Worm (Caenorhabditis elegans): Measurements from ENCODE around the gene nlp-16.
A peak's percentile ranks its signal among the peaks of the same experiment; 100 is the strongest.

The nlp-16 gene

ce11 chrIV:6275671-6276209 is 16.1 kb upstream of the nlp-16 start, which contains the start of the genes aat-4 and T13A10.1:
TSS of gene aat-4 (minus strand) at chrIV:6275721.
TSS of gene T13A10.1 (plus strand) at chrIV:6276081.
- TF ChIP-seq crh-2 (tag; optimal IDR thresholded peaks at IDR 0.05) (no peak), unc-39 (tag; optimal IDR thresholded peaks at IDR 0.05) (no peak), elt-3 (tag; optimal IDR thresholded peaks at IDR 0.05) (no peak), fos-1 (tag; optimal IDR thresholded peaks at IDR 0.05) (peak; percentile 94), alr-1 (tag; optimal IDR thresholded peaks at IDR 0.05) (no peak), nhr-129 (tag; optimal IDR thresholded peaks at IDR 0.05) (no peak), gmeb-1 (tag; optimal IDR thresholded peaks at IDR 0.05) (peak; percentile 24), lsy-2 (tag; optimal IDR thresholded peaks at IDR 0.05) (no peak), mdl-1 (tag; optimal IDR thresholded peaks at IDR 0.05) (no peak)

- TF ChIP-seq zag-1 (tag; optimal IDR thresholded peaks at IDR 0.05) (no peak), ceh-82 (tag; optimal IDR thresholded peaks at IDR 0.05) (no peak), crh-2 (tag; optimal IDR thresholded peaks at IDR 0.05) (no peak), alr-1 (tag; optimal IDR thresholded peaks at IDR 0.05) (no peak), gmeb-1 (tag; optimal IDR thresholded peaks at IDR 0.05) (no peak), peb-1 (tag; optimal IDR thresholded peaks at IDR 0.05) (no peak), ama-1 (optimal IDR thresholded peaks at IDR 0.05) (no peak)
These were observed 12.3 kb upstream of the nlp-16 start, which contains the start of gene srv-31 for ce11 chrIV:6271923-6272322. TSS of gene srv-31 (minus strand) at chrIV:6272023.

- TF ChIP-seq ama-1 (optimal IDR thresholded peaks at IDR 0.05) (no peak), nhr-25 (tag; optimal IDR thresholded peaks at IDR 0.05) (no peak), skn-1 (tag; optimal IDR thresholded peaks at IDR 0.05) (no peak), egl-27 (tag; optimal IDR thresholded peaks at IDR 0.05) (no peak), sem-4 (tag; optimal IDR thresholded peaks at IDR 0.05) (no peak), alr-1 (tag; optimal IDR thresholded peaks at IDR 0.05) (no peak), lin-11 (tag; optimal IDR thresholded peaks at IDR 0.05) (no peak)
These were observed 9.7 kb upstream of the nlp-16 start, which contains the start of gene srv-30 for ce11 chrIV:6269346-6269745. TSS of gene srv-30 (minus strand) at chrIV:6269446.

- no peak for TF ChIP-seq crh-2 (tag; optimal IDR thresholded peaks at IDR 0.05)
- TF ChIP-seq nhr-237 (tag; optimal IDR thresholded peaks at IDR 0.05), result no peak
- no peak for TF ChIP-seq blmp-1 (tag; optimal IDR thresholded peaks at IDR 0.05; ENCODE audit: insufficient read depth)
- no peak for TF ChIP-seq egl-27 (tag; optimal IDR thresholded peaks at IDR 0.05)
- no peak for TF ChIP-seq lin-13 (GFP tag; optimal IDR thresholded peaks at IDR 0.05)
- no peak for TF ChIP-seq ztf-1 (GFP tag; conservative IDR thresholded peaks at IDR 0.05)
- TF ChIP-seq unc-39 (tag; optimal IDR thresholded peaks at IDR 0.05), result no peak
- TF ChIP-seq mdl-1 (tag; optimal IDR thresholded peaks at IDR 0.05), result no peak
- TF ChIP-seq nhr-12 (tag; optimal IDR thresholded peaks at IDR 0.05), result no peak
- TF ChIP-seq zag-1 (tag; optimal IDR thresholded peaks at IDR 0.05), result no peak
- no peak for TF ChIP-seq nhr-11 (tag; optimal IDR thresholded peaks at IDR 0.05)
- TF ChIP-seq Y55F3AM.14 (GFP tag; optimal IDR thresholded peaks at IDR 0.05), result no peak
These were observed 6.9 kb upstream of the nlp-16 start, which contains the start of gene srv-29 for ce11 chrIV:6266499-6266898. TSS of gene srv-29 (minus strand) at chrIV:6266599.

- TF ChIP-seq ztf-11 (tag; optimal IDR thresholded peaks at IDR 0.05), result no peak
- TF ChIP-seq lsy-2 (tag; optimal IDR thresholded peaks at IDR 0.05), result no peak
- no peak for TF ChIP-seq ztf-1 (GFP tag; conservative IDR thresholded peaks at IDR 0.05)
- TF ChIP-seq crh-2 (tag; optimal IDR thresholded peaks at IDR 0.05), result no peak
These were observed 3.6 kb upstream of the nlp-16 start, which contains the start of gene srv-28 for ce11 chrIV:6263244-6263643. TSS of gene srv-28 (minus strand) at chrIV:6263344.

- no peak for TF ChIP-seq nhr-10 (tag; optimal IDR thresholded peaks at IDR 0.05)
- no peak for TF ChIP-seq alr-1 (tag; optimal IDR thresholded peaks at IDR 0.05)
- no peak for TF ChIP-seq sma-3 (GFP tag; optimal IDR thresholded peaks at IDR 0.05)
- no peak for TF ChIP-seq dmd-4 (tag; optimal IDR thresholded peaks at IDR 0.05)
- TF ChIP-seq lin-13 (GFP tag; optimal IDR thresholded peaks at IDR 0.05), result no peak
- no peak for TF ChIP-seq ztf-11 (tag; optimal IDR thresholded peaks at IDR 0.05)
- no peak for TF ChIP-seq gmeb-1 (tag; optimal IDR thresholded peaks at IDR 0.05)
These were observed 665 bp downstream of the nlp-16 start for ce11 chrIV:6258967-6259366.

- no peak for TF ChIP-seq egl-27 (tag; optimal IDR thresholded peaks at IDR 0.05)
- TF ChIP-seq zag-1 (tag; optimal IDR thresholded peaks at IDR 0.05), result no peak
- no peak for TF ChIP-seq lin-39 (tag; optimal IDR thresholded peaks at IDR 0.05)
- TF ChIP-seq ceh-82 (tag; optimal IDR thresholded peaks at IDR 0.05), result no peak
- no peak for TF ChIP-seq fos-1 (tag; optimal IDR thresholded peaks at IDR 0.05)
- no peak for TF ChIP-seq ztf-11 (tag; optimal IDR thresholded peaks at IDR 0.05)
- no peak for TF ChIP-seq F13H6.1 (tag; optimal IDR thresholded peaks at IDR 0.05)
- TF ChIP-seq lsy-2 (tag; optimal IDR thresholded peaks at IDR 0.05), result no peak
- no peak for TF ChIP-seq elt-3 (tag; optimal IDR thresholded peaks at IDR 0.05)
- TF ChIP-seq nhr-77 (tag; optimal IDR thresholded peaks at IDR 0.05), result no peak
- no peak for TF ChIP-seq lin-13 (GFP tag; optimal IDR thresholded peaks at IDR 0.05)
- TF ChIP-seq mab-5 (tag; optimal IDR thresholded peaks at IDR 0.05), result no peak
These were observed 5.0 kb downstream of the nlp-16 start, which contains the start of gene T13A10.64 for ce11 chrIV:6254635-6255034. TSS of gene T13A10.64 (plus strand) at chrIV:6254935.
